Worm (Caenorhabditis elegans) whole organism, late embryonic: ENCODE results near the gene npp-5.

Experiments
- C38D4.7 ChIP-seq: fragments of 200-800 bp; sonication (Bioruptor generic); optimal IDR thresholded peaks from 2 replicates; lab custom pipeline; 2018; ENCODE audit warnings: mild to moderate bottlenecking, missing genetic modification characterization, moderate library complexity, missing compliant biosample characterization
- T23F11.4 ChIP-seq: fragments of 200-800 bp; sonication (Bioruptor generic); optimal IDR thresholded peaks from 2 replicates; lab custom pipeline; 2018; ENCODE audit warnings: mild to moderate bottlenecking, missing genetic modification characterization, missing compliant biosample characterization
- Y22D7AL.16 ChIP-seq: sonication (generic microtip); optimal IDR thresholded peaks from 2 replicates; lab custom pipeline; 2016; ENCODE audit warnings: missing genetic modification characterization, missing compliant biosample characterization
- ama-1 ChIP-seq: fragments of 150-350 bp; optimal IDR thresholded peaks from 2 replicates; lab custom pipeline; 2014
- ceh-14 ChIP-seq: sonication (generic microtip); optimal IDR thresholded peaks from 2 replicates; lab custom pipeline; 2016; ENCODE audit warnings: missing genotype, missing genetic modification characterization, missing compliant biosample characterization
- ceh-18 ChIP-seq: sonication (generic microtip); optimal IDR thresholded peaks from 2 replicates; lab custom pipeline; 2016; ENCODE audit warnings: missing genetic modification characterization, missing compliant biosample characterization
- ceh-2 ChIP-seq: sonication (generic microtip); optimal IDR thresholded peaks from 2 replicates; lab custom pipeline; 2016; ENCODE audit warnings: missing genotype, missing genetic modification characterization, missing compliant biosample characterization
- ceh-22 ChIP-seq: sonication (generic microtip); optimal IDR thresholded peaks from 2 replicates; lab custom pipeline; 2017; ENCODE audit warnings: missing biosample characterization, missing genetic modification characterization
- ceh-24 ChIP-seq: sonication (generic microtip); optimal IDR thresholded peaks from 2 replicates; lab custom pipeline; 2016; ENCODE audit warnings: mild to moderate bottlenecking, missing genetic modification characterization, missing compliant biosample characterization
- ceh-30 ChIP-seq: fragments of 150-350 bp; optimal IDR thresholded peaks from 2 replicates; lab custom pipeline; 2014; ENCODE audit warnings: missing biosample characterization, missing genetic modification characterization
- ceh-34 ChIP-seq: sonication (generic microtip); optimal IDR thresholded peaks from 2 replicates; lab custom pipeline; 2016; ENCODE audit warnings: mild to moderate bottlenecking, missing genetic modification characterization, missing compliant biosample characterization
- ceh-48 ChIP-seq: sonication (generic microtip); optimal IDR thresholded peaks from 2 replicates; lab custom pipeline; 2016; ENCODE audit warnings: missing genetic modification characterization, inconsistent platforms, missing compliant biosample characterization
- ceh-6 ChIP-seq: fragments of 200-800 bp; sonication (Bioruptor generic); optimal IDR thresholded peaks from 2 replicates; lab custom pipeline; 2018; ENCODE audit warnings: mild to moderate bottlenecking, missing genetic modification characterization, missing compliant biosample characterization
- ceh-9 ChIP-seq: sonication (generic microtip); optimal IDR thresholded peaks from 2 replicates; lab custom pipeline; 2016; ENCODE audit warnings: mild to moderate bottlenecking, missing genetic modification characterization, inconsistent platforms, missing compliant biosample characterization
- che-1 ChIP-seq: sonication (generic microtip); optimal IDR thresholded peaks from 2 replicates; lab custom pipeline; 2016; ENCODE audit warnings: mild to moderate bottlenecking, missing genetic modification characterization, missing compliant biosample characterization
- dmd-4 ChIP-seq: sonication (generic microtip); optimal IDR thresholded peaks from 2 replicates; lab custom pipeline; 2016; ENCODE audit warnings: borderline replicate concordance, missing genetic modification characterization, missing compliant biosample characterization
- dve-1 ChIP-seq: sonication (generic microtip); optimal IDR thresholded peaks from 2 replicates; lab custom pipeline; 2017; ENCODE audit warnings: antibody characterized with exemption, mild to moderate bottlenecking, missing genetic modification characterization, missing compliant biosample characterization
- elt-2 ChIP-seq: sonication (generic microtip); optimal IDR thresholded peaks from 2 replicates; lab custom pipeline; 2016; ENCODE audit warnings: missing genetic modification reagents, missing genetic modification characterization, missing compliant biosample characterization
- elt-4 ChIP-seq: sonication (generic microtip); optimal IDR thresholded peaks from 2 replicates; lab custom pipeline; 2016; ENCODE audit warnings: missing genetic modification characterization, missing compliant biosample characterization
- eyg-1 ChIP-seq: sonication (generic microtip); optimal IDR thresholded peaks from 2 replicates; lab custom pipeline; 2016; ENCODE audit warnings: missing genotype, missing genetic modification characterization, missing compliant biosample characterization
- fkh-10 ChIP-seq: fragments of 150-350 bp; optimal IDR thresholded peaks from 2 replicates; lab custom pipeline; 2014; ENCODE audit warnings: missing biosample characterization, missing genetic modification reagents, missing genetic modification characterization
- fkh-6 ChIP-seq: sonication (generic microtip); optimal IDR thresholded peaks from 2 replicates; lab custom pipeline; 2016; ENCODE audit warnings: missing genetic modification characterization, missing compliant biosample characterization
- gmeb-2 ChIP-seq: sonication (generic microtip); optimal IDR thresholded peaks from 2 replicates; lab custom pipeline; 2016; ENCODE audit warnings: missing genetic modification characterization, inconsistent platforms, missing compliant biosample characterization
- hlh-15 ChIP-seq: sonication (generic microtip); optimal IDR thresholded peaks from 2 replicates; lab custom pipeline; 2016; ENCODE audit warnings: missing genetic modification characterization, missing compliant biosample characterization
- hlh-30 ChIP-seq: sonication (generic microtip); optimal IDR thresholded peaks from 2 replicates; lab custom pipeline; 2017; ENCODE audit warnings: antibody characterized with exemption, missing genetic modification characterization, missing compliant biosample characterization; ENCODE audit not compliant: insufficient read depth
- hlh-6 ChIP-seq: sonication (generic microtip); optimal IDR thresholded peaks from 2 replicates; lab custom pipeline; 2016; ENCODE audit warnings: missing genotype, missing genetic modification characterization, missing compliant biosample characterization
- hlh-8 ChIP-seq: sonication (generic microtip); optimal IDR thresholded peaks from 2 replicates; lab custom pipeline; 2016; ENCODE audit warnings: missing genotype, missing genetic modification characterization, missing compliant biosample characterization
- lim-6 ChIP-seq: sonication (generic microtip); optimal IDR thresholded peaks from 2 replicates; lab custom pipeline; 2016; ENCODE audit warnings: missing genetic modification characterization, missing compliant biosample characterization
- madf-2 ChIP-seq: sonication (generic microtip); optimal IDR thresholded peaks from 2 replicates; lab custom pipeline; 2017; ENCODE audit warnings: missing genetic modification characterization, missing compliant biosample characterization
- mec-3 ChIP-seq: sonication (generic microtip); optimal IDR thresholded peaks from 2 replicates; lab custom pipeline; 2016; ENCODE audit warnings: borderline replicate concordance, missing genetic modification characterization, missing compliant biosample characterization
- nhr-11 ChIP-seq: fragments of 150-350 bp; optimal IDR thresholded peaks from 2 replicates; lab custom pipeline; 2014; ENCODE audit warnings: missing biosample characterization, missing genetic modification characterization
- nhr-232 ChIP-seq: sonication (generic microtip); optimal IDR thresholded peaks from 2 replicates; lab custom pipeline; 2016; ENCODE audit warnings: missing genetic modification characterization, missing compliant biosample characterization
- npax-4 ChIP-seq: sonication (generic microtip); optimal IDR thresholded peaks from 2 replicates; lab custom pipeline; 2016; ENCODE audit warnings: missing genetic modification characterization, missing compliant biosample characterization
- pag-3 ChIP-seq: sonication (generic microtip); optimal IDR thresholded peaks from 2 replicates; lab custom pipeline; 2016; ENCODE audit warnings: missing compliant biosample characterization, missing genetic modification characterization, borderline replicate concordance
- pax-1 ChIP-seq: fragments of 150-350 bp; optimal IDR thresholded peaks from 2 replicates; lab custom pipeline; 2014; ENCODE audit warnings: missing biosample characterization, missing genetic modification characterization
- pha-4 ChIP-seq: fragments of 150-350 bp; optimal IDR thresholded peaks from 2 replicates; lab custom pipeline; 2018; ENCODE audit warnings: missing biosample characterization, missing genetic modification reagents, missing genetic modification characterization
- pqm-1 ChIP-seq: sonication (generic microtip); optimal IDR thresholded peaks from 2 replicates; lab custom pipeline; 2016; ENCODE audit warnings: missing genetic modification characterization, missing compliant biosample characterization
- pros-1 ChIP-seq: fragments of 150-350 bp; optimal IDR thresholded peaks from 2 replicates; lab custom pipeline; 2014; ENCODE audit warnings: missing biosample characterization, missing genetic modification reagents, missing genetic modification characterization
- rnt-1 ChIP-seq: sonication (generic microtip); optimal IDR thresholded peaks from 2 replicates; lab custom pipeline; 2016; ENCODE audit warnings: missing genetic modification characterization, missing compliant biosample characterization
- sdc-2 ChIP-seq: sonication (generic microtip); optimal IDR thresholded peaks from 2 replicates; lab custom pipeline; 2016; ENCODE audit warnings: missing genotype, missing genetic modification characterization, missing compliant biosample characterization
- sox-4 ChIP-seq: sonication (generic microtip); optimal IDR thresholded peaks from 2 replicates; lab custom pipeline; 2017; ENCODE audit warnings: mild to moderate bottlenecking, missing genetic modification characterization, inconsistent platforms, missing compliant biosample characterization
- tbx-7 ChIP-seq: sonication (generic microtip); optimal IDR thresholded peaks from 2 replicates; lab custom pipeline; 2016; ENCODE audit warnings: missing genotype, missing genetic modification characterization, missing compliant biosample characterization
- ttx-3 ChIP-seq: sonication (generic microtip); optimal IDR thresholded peaks from 2 replicates; lab custom pipeline; 2016; ENCODE audit warnings: missing genetic modification reagents, missing genetic modification characterization, missing compliant biosample characterization
- unc-3 ChIP-seq, 2 experiments: fragments of 200-800 bp in 1 of 2; sonication (Bioruptor generic) in 1 of 2; sonication (generic microtip) in 1 of 2; conservative IDR thresholded peaks in 1 of 2; optimal IDR thresholded peaks in 1 of 2; 2 replicates each; pipeline versions ENCODE4 v1.3.6 to Lab custom; 2016 to 2022; ENCODE audit warnings: missing compliant biosample characterization in 2 of 2, missing genetic modification characterization in 2 of 2, missing genetic modification reagents in 1 of 2
- unc-86 ChIP-seq: sonication (generic microtip); optimal IDR thresholded peaks from 2 replicates; lab custom pipeline; 2016; ENCODE audit warnings: missing genetic modification characterization, missing compliant biosample characterization
- zip-5 ChIP-seq: sonication (generic microtip); optimal IDR thresholded peaks from 2 replicates; lab custom pipeline; 2016; ENCODE audit warnings: missing genetic modification characterization, missing compliant biosample characterization
- ztf-16 ChIP-seq: sonication (generic microtip); optimal IDR thresholded peaks from 2 replicates; lab custom pipeline; 2017; ENCODE audit warnings: missing genetic modification characterization, missing compliant biosample characterization

Gene npp-5

ce11 chrII:11634681-11635527, 35.3 kb upstream of the npp-5 start (continued):
- TF ChIP-seq tbx-7 (tag; lab: Kevin White, UChicago) (peak; percentile 33), pros-1 (tag; lab: Kevin White, UChicago) (peak; percentile 89), ttx-3 (tag; lab: Kevin White, UChicago) (peak; percentile 43), fkh-10 (GFP tag; lab: Kevin White, UChicago) (peak; percentile 58), ceh-14 (tag; lab: Kevin White, UChicago) (peak; percentile 67), ceh-22 (tag; lab: Kevin White, UChicago) (peak; percentile 84), che-1 (tag; lab: Kevin White, UChicago) (no peak), gmeb-2 (tag; lab: Kevin White, UChicago) (peak; percentile 5), mec-3 (tag; lab: Kevin White, UChicago) (no peak), ceh-18 (peak; percentile 88), unc-86 (tag; lab: Kevin White, UChicago) (peak; percentile 82), ceh-24 (tag; lab: Kevin White, UChicago) (no peak), Y22D7AL.16 (no peak), nhr-11 (tag; lab: Kevin White, UChicago) (no peak), ceh-2 (tag; lab: Kevin White, UChicago) (peak; percentile 69), lim-6 (peak; percentile 56), sdc-2 (peak; percentile 59), rnt-1 (tag; lab: Kevin White, UChicago) (peak; percentile 98), ztf-16 (tag; lab: Kevin White, UChicago) (peak; percentile 74), hlh-6 (peak; percentile 82), C38D4.7 (peak; percentile 44), pax-1 (tag; lab: Kevin White, UChicago) (no peak), ceh-48 (tag; lab: Kevin White, UChicago) (peak; percentile 92), dve-1 (tag; lab: Kevin White, UChicago) (peak; percentile 79), zip-5 (tag; lab: Kevin White, UChicago) (peak; percentile 18), T23F11.4 (GFP tag; lab: Kevin White, UChicago) (peak; percentile 53), ceh-34 (tag; lab: Kevin White, UChicago) (peak; percentile 90), ceh-6 (peak; percentile 65)
- TF ChIP-seq, all 69 proteins: peak for 50

ce11 chrII:11634057-11634676, 34.6 kb upstream of the npp-5 start:
- TF ChIP-seq lim-6 (no peak), pag-3 (tag; lab: Kevin White, UChicago) (no peak), pax-1 (tag; lab: Kevin White, UChicago) (no peak), hlh-15 (no peak), ceh-9 (no peak), unc-3 (GFP tag; conservative IDR thresholded peaks at IDR 0.05; lab: Robert Waterston, UW) (no peak), unc-3 (tag; optimal IDR thresholded peaks at IDR 0.05; lab: Kevin White, UChicago) (no peak), fkh-6 (tag; lab: Kevin White, UChicago) (peak; percentile 2), hlh-6 (peak; percentile 46), ama-1 (lab: Kevin White, UChicago) (no peak), rnt-1 (tag; lab: Kevin White, UChicago) (peak; percentile 86), tbx-7 (tag; lab: Kevin White, UChicago) (peak; percentile 24), npax-4 (tag; lab: Kevin White, UChicago) (no peak), elt-4 (no peak), ceh-24 (tag; lab: Kevin White, UChicago) (no peak), sdc-2 (peak; percentile 64), hlh-30 (tag; lab: Kevin White, UChicago) (peak; percentile 95), ceh-18 (peak; percentile 89), ceh-30 (tag; lab: Kevin White, UChicago) (no peak), eyg-1 (tag; lab: Kevin White, UChicago) (peak; percentile 6), pha-4 (tag; lab: Kevin White, UChicago) (no peak), nhr-232 (tag; lab: Kevin White, UChicago) (no peak), dve-1 (tag; lab: Kevin White, UChicago) (peak; percentile 66), T23F11.4 (GFP tag; lab: Kevin White, UChicago) (peak; percentile 36), pqm-1 (tag; lab: Kevin White, UChicago) (no peak), madf-2 (tag; lab: Kevin White, UChicago) (peak; percentile 100), fkh-10 (GFP tag; lab: Kevin White, UChicago) (no peak), hlh-8 (tag; lab: Kevin White, UChicago) (peak; percentile 48), elt-2 (tag; lab: Kevin White, UChicago) (peak; percentile 54), ztf-16 (tag; lab: Kevin White, UChicago) (peak; percentile 65), sox-4 (tag; lab: Kevin White, UChicago) (no peak), dmd-4 (no peak)
